Worm (Caenorhabditis elegans) whole organism, L2 larva: ENCODE measurements around the gene F21D5.9.

Source experiments
- Y55F3AM.14 ChIP-seq: fragments of 200-800 bp; sonication (Bioruptor generic); optimal IDR thresholded peaks from 2 replicates; lab custom pipeline; 2018; ENCODE audit warnings: mild to moderate bottlenecking, missing genetic modification characterization, missing compliant biosample characterization
- mdl-1 ChIP-seq, 2 experiments: fragments of 150-350 bp in 1 of 2; sonication (generic microtip) in 1 of 2; optimal IDR thresholded peaks; 2 replicates each; lab custom pipeline; 2017; ENCODE audit warnings: missing biosample characterization in 2 of 2, missing genetic modification characterization in 2 of 2

DNA sequence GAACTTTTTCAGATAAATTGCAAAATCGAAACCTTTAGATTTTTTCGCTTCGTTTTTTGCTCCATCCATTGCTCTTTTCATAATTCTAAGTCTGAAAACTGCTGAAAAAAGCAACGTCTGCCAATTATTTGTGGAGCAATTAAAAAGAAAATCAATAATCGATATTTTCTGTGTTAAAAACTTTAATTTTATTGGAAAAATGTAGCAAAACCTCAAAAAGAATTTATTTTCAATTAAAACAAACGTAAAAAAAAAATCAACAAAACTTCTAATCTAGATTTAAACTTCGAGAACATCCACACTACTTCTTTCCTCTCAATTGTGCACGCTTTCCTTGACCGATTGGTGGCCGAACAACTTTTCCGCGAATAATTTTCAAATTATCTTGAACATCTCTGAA is 15.5 kb downstream of the F21D5.9 start, which contains the start of gene F21D5.5:
- TF ChIP-seq Y55F3AM.14 (GFP tag; lab: Kevin White, UChicago) (no peak), mdl-1 (tag; optimal IDR thresholded peaks at IDR 0.05; lab: Kevin White, UChicago) (no peak)
